Fruit fly (Drosophila melanogaster) whole organism, embryonic: ENCODE data around the gene CG32767.

Experiments
- Bgb ChIP-seq: fragments of 200-800 bp; sonication (Bioruptor generic); IDR thresholded peaks from 2 replicates; pipeline ENCODE4 v1.3.6; 2022; ENCODE audit warnings: missing biosample characterization, missing genetic modification characterization; ENCODE audit not compliant: partially characterized antibody
- Blimp-1 ChIP-seq: fragments of 200-800 bp; sonication (Bioruptor generic); optimal IDR thresholded peaks from 3 replicates; lab custom pipeline; 2018; ENCODE audit warnings: missing biosample characterization, missing genetic modification characterization, mild to moderate bottlenecking, moderate library complexity, missing genetic modification reagents
- CG10274 ChIP-seq: fragments of 200-800 bp; sonication (Bioruptor generic); optimal IDR thresholded peaks from 3 replicates; lab custom pipeline; 2017; ENCODE audit warnings: missing biosample characterization, mild to moderate bottlenecking, missing genetic modification characterization
- CG10462 ChIP-seq: fragments of 200-800 bp; sonication (Bioruptor generic); optimal IDR thresholded peaks from 2 replicates; lab custom pipeline; 2016; ENCODE audit warnings: missing biosample characterization, missing genetic modification characterization
- CG11085 ChIP-seq: fragments of 200-800 bp; sonication (Bioruptor generic); IDR thresholded peaks from 2 replicates; pipeline ENCODE4 v1.3.6; 2022; ENCODE audit warnings: missing biosample characterization, missing genetic modification characterization
- CG12391 ChIP-seq: fragments of 200-800 bp; sonication (Bioruptor generic); optimal IDR thresholded peaks from 3 replicates; lab custom pipeline; 2018; ENCODE audit warnings: missing biosample characterization, mild to moderate bottlenecking, missing genetic modification characterization, moderate library complexity
- CG12942 ChIP-seq: fragments of 200-800 bp; sonication (Bioruptor generic); optimal IDR thresholded peaks from 3 replicates; lab custom pipeline; 2016; ENCODE audit warnings: missing biosample characterization, missing genetic modification characterization
- CG13624 ChIP-seq: fragments of 200-800 bp; sonication (Bioruptor generic); optimal IDR thresholded peaks from 2 replicates; lab custom pipeline; 2016; ENCODE audit warnings: missing biosample characterization, missing genetic modification characterization
- CG15696 ChIP-seq: fragments of 200-800 bp; sonication (Bioruptor generic); optimal IDR thresholded peaks from 2 replicates; lab custom pipeline; 2019; ENCODE audit warnings: missing biosample characterization, mild to moderate bottlenecking, missing genetic modification characterization, moderate library complexity
- CG17385 ChIP-seq: fragments of 200-800 bp; sonication (Bioruptor generic); optimal IDR thresholded peaks from 3 replicates; lab custom pipeline; 2018; ENCODE audit warnings: missing biosample characterization, mild to moderate bottlenecking, missing genetic modification characterization
- CG18476 ChIP-seq: fragments of 200-800 bp; sonication (Bioruptor generic); optimal IDR thresholded peaks from 2 replicates; lab custom pipeline; 2016; ENCODE audit warnings: missing biosample characterization, mild to moderate bottlenecking, missing genetic modification characterization
- CG32767 ChIP-seq: fragments of 200-800 bp; sonication (Bioruptor generic); IDR thresholded peaks from 2 replicates; pipeline ENCODE4 v1.3.6; 2022; ENCODE audit warnings: missing biosample characterization, missing genetic modification characterization
- CG4282 ChIP-seq: fragments of 200-800 bp; sonication (Bioruptor generic); optimal IDR thresholded peaks from 2 replicates; lab custom pipeline; 2016; ENCODE audit warnings: missing biosample characterization, missing genetic modification characterization
- CG4730 ChIP-seq: fragments of 200-800 bp; sonication (Bioruptor generic); IDR thresholded peaks from 2 replicates; pipeline ENCODE4 v1.3.6; 2022; ENCODE audit warnings: missing biosample characterization, missing genetic modification characterization
- CG7786 ChIP-seq: fragments of 200-800 bp; sonication (Bioruptor generic); optimal IDR thresholded peaks from 2 replicates; lab custom pipeline; 2016; ENCODE audit warnings: missing biosample characterization, missing genetic modification characterization
- CG8089 ChIP-seq: fragments of 200-800 bp; sonication (Bioruptor generic); optimal IDR thresholded peaks from 3 replicates; lab custom pipeline; 2016; ENCODE audit warnings: missing biosample characterization, missing genetic modification characterization
- CG8281 ChIP-seq: fragments of 200-800 bp; sonication (Bioruptor generic); optimal IDR thresholded peaks from 2 replicates; lab custom pipeline; 2018; ENCODE audit warnings: missing biosample characterization, mild to moderate bottlenecking, missing genetic modification characterization, moderate library complexity
- CG8290 ChIP-seq, 3 experiments: fragments of 200-800 bp; sonication (Bioruptor generic); optimal IDR thresholded peaks; 2 replicates each; lab custom pipeline; 2016 to 2019; ENCODE audit warnings: missing biosample characterization in 3 of 3, missing genetic modification characterization in 3 of 3, mild to moderate bottlenecking in 2 of 3, moderate library complexity in 1 of 3
- CG8388 ChIP-seq: fragments of 200-800 bp; sonication (Bioruptor generic); optimal IDR thresholded peaks from 2 replicates; lab custom pipeline; 2019; ENCODE audit warnings: missing biosample characterization, mild to moderate bottlenecking, missing genetic modification characterization, moderate library complexity
- CG8944 ChIP-seq: fragments of 200-800 bp; sonication (Bioruptor generic); optimal IDR thresholded peaks from 3 replicates; lab custom pipeline; 2016; ENCODE audit warnings: missing biosample characterization, missing genetic modification characterization
- Dek ChIP-seq: fragments of 200-800 bp; sonication (Bioruptor generic); optimal IDR thresholded peaks from 3 replicates; lab custom pipeline; 2019; ENCODE audit warnings: missing biosample characterization, mild to moderate bottlenecking, missing genetic modification characterization, moderate library complexity
- Dip2 ChIP-seq: fragments of 200-800 bp; sonication (Bioruptor generic); IDR thresholded peaks from 2 replicates; pipeline ENCODE4 v1.3.6; 2022; ENCODE audit warnings: missing biosample characterization, missing genetic modification characterization
- Dp ChIP-seq: fragments of 200-800 bp; sonication (Bioruptor generic); optimal IDR thresholded peaks from 2 replicates; lab custom pipeline; 2018; ENCODE audit warnings: missing biosample characterization, mild to moderate bottlenecking, missing genetic modification characterization, moderate library complexity
- Ets97D ChIP-seq: fragments of 200-800 bp; sonication (Bioruptor generic); optimal IDR thresholded peaks from 3 replicates; lab custom pipeline; 2016; ENCODE audit warnings: missing biosample characterization, missing genetic modification characterization
- Kr ChIP-seq: fragments of 200-800 bp; sonication (Bioruptor generic); optimal IDR thresholded peaks from 2 replicates; lab custom pipeline; 2017; ENCODE audit warnings: missing biosample characterization, mild to moderate bottlenecking, missing genetic modification characterization
- MBD-R2 ChIP-seq: fragments of 200-800 bp; sonication (Bioruptor generic); IDR thresholded peaks from 2 replicates; pipeline ENCODE4 v1.3.6; 2022; ENCODE audit warnings: missing biosample characterization, missing genetic modification characterization
- Max ChIP-seq: fragments of 200-800 bp; sonication (Bioruptor generic); optimal IDR thresholded peaks from 2 replicates; lab custom pipeline; 2016; ENCODE audit warnings: missing biosample characterization, mild to moderate bottlenecking, missing genetic modification characterization
- Meics ChIP-seq: fragments of 200-800 bp; sonication (Bioruptor generic); optimal IDR thresholded peaks from 2 replicates; lab custom pipeline; 2017; ENCODE audit warnings: missing biosample characterization, mild to moderate bottlenecking, missing genetic modification characterization
- Trl ChIP-seq, 3 experiments: fragments of >200 bp in 2 of 3; fragments of 200-800 bp in 1 of 3; sonication (Bioruptor generic) in 1 of 3; optimal IDR thresholded peaks; 2 replicates in 1 of 3; 3 replicates in 2 of 3; lab custom pipeline; 2016 to 2017; ENCODE audit warnings: missing biosample characterization in 1 of 3, missing genetic modification characterization in 1 of 3
- ara ChIP-seq: fragments of 200-800 bp; sonication (Bioruptor generic); IDR thresholded peaks from 2 replicates; pipeline ENCODE4 v1.3.6; 2022; ENCODE audit warnings: missing biosample characterization, missing genetic modification characterization
- ash1 ChIP-seq: fragments of 200-800 bp; sonication (Bioruptor generic); optimal IDR thresholded peaks from 2 replicates; lab custom pipeline; 2018; ENCODE audit warnings: missing biosample characterization, mild to moderate bottlenecking, missing genetic modification characterization
- az2 ChIP-seq: fragments of 200-800 bp; sonication (Bioruptor generic); optimal IDR thresholded peaks from 3 replicates; lab custom pipeline; 2016; ENCODE audit warnings: missing biosample characterization, missing genetic modification characterization
- bab2 ChIP-seq: fragments of 200-800 bp; sonication (Bioruptor generic); optimal IDR thresholded peaks from 2 replicates; lab custom pipeline; 2016; ENCODE audit warnings: missing biosample characterization, missing genetic modification characterization
- br ChIP-seq: fragments of >200 bp; optimal IDR thresholded peaks from 2 replicates; lab custom pipeline; 2017
- cato ChIP-seq: fragments of 200-800 bp; sonication (Bioruptor generic); optimal IDR thresholded peaks from 2 replicates; lab custom pipeline; 2016; ENCODE audit warnings: missing biosample characterization, missing genetic modification characterization, borderline replicate concordance
- danr ChIP-seq: fragments of 200-800 bp; sonication (Bioruptor generic); IDR thresholded peaks from 2 replicates; pipeline ENCODE4 v1.3.6; 2022; ENCODE audit warnings: missing biosample characterization, missing genetic modification characterization
- dysf ChIP-seq: fragments of 200-800 bp; sonication (Bioruptor generic); IDR thresholded peaks from 3 replicates; pipeline ENCODE4 v1.3.6; 2022; ENCODE audit warnings: missing biosample characterization, missing genetic modification characterization
- eve ChIP-seq, 2 experiments: fragments of >200 bp; optimal IDR thresholded peaks; 2 replicates each; lab custom pipeline; 2017; ENCODE audit warnings: missing biosample characterization in 2 of 2, missing genetic modification characterization in 2 of 2
- fd96Cb ChIP-seq: fragments of 200-800 bp; sonication (Bioruptor generic); optimal IDR thresholded peaks from 2 replicates; lab custom pipeline; 2018; ENCODE audit warnings: missing biosample characterization, mild to moderate bottlenecking, missing genetic modification characterization, moderate library complexity
- gsb-n ChIP-seq: fragments of 200-800 bp; sonication (Bioruptor generic); optimal IDR thresholded peaks from 3 replicates; lab custom pipeline; 2018; ENCODE audit warnings: missing biosample characterization, mild to moderate bottlenecking, missing genetic modification characterization
- lbe ChIP-seq: fragments of 200-800 bp; sonication (Bioruptor generic); optimal IDR thresholded peaks from 2 replicates; lab custom pipeline; 2016; ENCODE audit warnings: missing biosample characterization, mild to moderate bottlenecking, missing genetic modification characterization
- onecut ChIP-seq: fragments of 200-800 bp; sonication (Bioruptor generic); IDR thresholded peaks from 2 replicates; pipeline ENCODE4 v1.3.6; 2022; ENCODE audit warnings: missing biosample characterization, missing genetic modification characterization
- repo ChIP-seq: fragments of 200-800 bp; sonication (Bioruptor generic); optimal IDR thresholded peaks from 2 replicates; lab custom pipeline; 2016; ENCODE audit warnings: missing biosample characterization, missing genetic modification characterization
- row ChIP-seq: fragments of 200-800 bp; sonication (Bioruptor generic); IDR thresholded peaks from 3 replicates; pipeline ENCODE4 v1.3.6; 2022; ENCODE audit warnings: missing biosample characterization, missing genetic modification characterization
- sqz ChIP-seq: fragments of 200-800 bp; sonication (Bioruptor generic); optimal IDR thresholded peaks from 3 replicates; lab custom pipeline; 2018; ENCODE audit warnings: missing biosample characterization, mild to moderate bottlenecking, missing genetic modification characterization
- wor ChIP-seq: fragments of 200-800 bp; sonication (Bioruptor generic); IDR thresholded peaks from 2 replicates; pipeline ENCODE4 v1.3.6; 2022; ENCODE audit warnings: missing biosample characterization, missing genetic modification characterization
- z ChIP-seq: fragments of 200-800 bp; sonication (Bioruptor generic); IDR thresholded peaks from 3 replicates; pipeline ENCODE4 v1.3.6; 2022; ENCODE audit warnings: missing biosample characterization, missing genetic modification characterization

The CG32767 gene

dm6 chrX:5086724-5087660 is 2.4 kb upstream of the CG32767 start (continued):
- TF ChIP-seq gsb-n (no peak), Dek (tag; lab: Kevin White, UChicago) (peak; percentile 26), CG8944 (peak; percentile 6), wor (GFP tag; lab: Robert Waterston, UW) (0 out of 2 replicates have a peak, but pooled peaks have one; percentile 18), z (no peak), Kr (GFP tag; lab: Kevin White, UChicago) (no peak), repo (no peak), CG11085 (GFP tag; lab: Robert Waterston, UW) (no peak), CG10274 (GFP tag; lab: Kevin White, UChicago) (peak; percentile 96), Ets97D (GFP tag; lab: Kevin White, UChicago) (no peak), az2 (GFP tag; lab: Kevin White, UChicago) (peak; percentile 47), CG18476 (GFP tag; lab: Kevin White, UChicago) (peak; percentile 11), lbe (GFP tag; lab: Kevin White, UChicago) (no peak), CG12942 (GFP tag; lab: Kevin White, UChicago) (peak; percentile 33), fd96Cb (tag; lab: Kevin White, UChicago) (peak; percentile 69), CG8388 (peak; percentile 35), Dp (no peak), onecut (GFP tag; lab: Robert Waterston, UW) (no peak; the same call in 1 of the 2 replicates), Meics (GFP tag; lab: Kevin White, UChicago) (peak; percentile 80), Dip2 (GFP tag; lab: Robert Waterston, UW) (no peak), sqz (GFP tag; lab: Kevin White, UChicago) (peak; percentile 63), CG4730 (no peak), ash1 (GFP tag; lab: Kevin White, UChicago) (no peak), ara (GFP tag; lab: Robert Waterston, UW) (no peak), danr (GFP tag; lab: Robert Waterston, UW) (no peak), CG8281 (tag; lab: Kevin White, UChicago) (peak; percentile 3), CG13624 (peak; percentile 47), CG8089 (peak; percentile 28), eve (GFP tag; optimal IDR thresholded peaks at IDR 0.05; lab: Kevin White, UChicago) (peak in 1 of 2 experiments; percentile 84), MBD-R2 (no peak), bab2 (peak; percentile 28), CG12391 (tag; lab: Kevin White, UChicago) (peak; percentile 63)

- TF ChIP-seq CG8281 (tag; lab: Kevin White, UChicago) (no peak), CG17385 (peak; percentile 90), CG4282 (GFP tag; lab: Kevin White, UChicago) (no peak), Bgb (no peak), cato (GFP tag; lab: Kevin White, UChicago) (no peak), wor (GFP tag; lab: Robert Waterston, UW) (no peak), Dek (tag; lab: Kevin White, UChicago) (peak; percentile 33), CG7786 (GFP tag; lab: Kevin White, UChicago) (peak; percentile 14), row (GFP tag; lab: Robert Waterston, UW) (peak; percentile 44), dysf (GFP tag; lab: Robert Waterston, UW) (peak; percentile 39; the same call in 1 of the 3 replicates), CG10462 (GFP tag; lab: Kevin White, UChicago) (no peak), CG32767 (GFP tag; lab: Robert Waterston, UW) (peak; percentile 49; the same call in 1 of the 2 replicates), Blimp-1 (GFP tag; lab: Kevin White, UChicago) (peak; percentile 27), br (lab: Kevin White, UChicago) (no peak), Trl (optimal IDR thresholded peaks at IDR 0.05; lab: Kevin White, UChicago) (peak; percentile 96 to 98), Trl (GFP tag; optimal IDR thresholded peaks at IDR 0.05; lab: Kevin White, UChicago) (no peak), CG8290 (GFP tag; optimal IDR thresholded peaks at IDR 0.05; lab: Kevin White, UChicago) (no peak), CG8290 (tag; optimal IDR thresholded peaks at IDR 0.05; lab: Kevin White, UChicago) (peak in 1 of 2 experiments; percentile 7), Max (GFP tag; lab: Kevin White, UChicago) (peak; percentile 28), CG15696 (peak; percentile 21)
These were observed 1.6 kb upstream of the CG32767 start for dm6 chrX:5085964-5086707.
